Fruit fly (Drosophila melanogaster) whole organism, wandering third instar larva: ENCODE measurements around the gene CG32073.

Experiments
- Abd-B ChIP-seq: fragments of >200 bp; optimal IDR thresholded peaks from 2 replicates; lab custom pipeline; 2017; ENCODE audit warnings: missing biosample characterization, missing genetic modification characterization
- CG32264 ChIP-seq: fragments of 200-800 bp; sonication (Bioruptor generic); optimal IDR thresholded peaks from 2 replicates; lab custom pipeline; 2016; ENCODE audit warnings: missing biosample characterization, missing genetic modification characterization
- CG9705 ChIP-seq: fragments of 200-800 bp; sonication (Bioruptor generic); optimal IDR thresholded peaks from 2 replicates; lab custom pipeline; 2018; ENCODE audit warnings: missing biosample characterization, mild to moderate bottlenecking, missing genetic modification characterization
- CrebA ChIP-seq: fragments of 200-800 bp; sonication (Bioruptor generic); optimal IDR thresholded peaks from 2 replicates; lab custom pipeline; 2016; ENCODE audit warnings: missing biosample characterization, mild to moderate bottlenecking, missing genetic modification characterization, borderline replicate concordance
- Dfd ChIP-seq: fragments of >200 bp; optimal IDR thresholded peaks from 2 replicates; lab custom pipeline; 2017; ENCODE audit warnings: missing biosample characterization, missing genetic modification characterization
- Dif ChIP-seq: fragments of 200-275, 200-300 bp; sonication (Bioruptor generic); optimal IDR thresholded peaks from 2 replicates; lab custom pipeline; 2018; ENCODE audit warnings: missing biosample characterization, missing genetic modification characterization; ENCODE audit not compliant: partially characterized antibody
- GATAd ChIP-seq: sonication (Bioruptor generic); optimal IDR thresholded peaks from 2 replicates; lab custom pipeline; 2016; ENCODE audit warnings: missing biosample characterization, missing genetic modification characterization
- HLH106 ChIP-seq: fragments of 200-800 bp; optimal IDR thresholded peaks from 3 replicates; lab custom pipeline; 2019; ENCODE audit warnings: missing biosample characterization, mild to moderate bottlenecking, missing genetic modification characterization, moderate library complexity
- Hnf4 ChIP-seq: fragments of 200-800 bp; sonication (Bioruptor generic); optimal IDR thresholded peaks from 2 replicates; lab custom pipeline; 2016; ENCODE audit warnings: missing biosample characterization, mild to moderate bottlenecking, missing genetic modification characterization
- Hr78 ChIP-seq: fragments of >200 bp; optimal IDR thresholded peaks from 2 replicates; lab custom pipeline; 2017; ENCODE audit warnings: missing biosample characterization, missing genetic modification characterization
- Hr83 ChIP-seq: fragments of 200-300 bp; sonication (Bioruptor generic); optimal IDR thresholded peaks from 2 replicates; lab custom pipeline; 2016; ENCODE audit warnings: missing biosample characterization, mild to moderate bottlenecking, missing genetic modification characterization, moderate library complexity; ENCODE audit not compliant: poor library complexity, severe bottlenecking
- Jra ChIP-seq: sonication (Bioruptor generic); optimal IDR thresholded peaks from 2 replicates; lab custom pipeline; 2016; ENCODE audit warnings: missing biosample characterization, missing genetic modification characterization
- Mio ChIP-seq: sonication (Bioruptor generic); optimal IDR thresholded peaks from 2 replicates; lab custom pipeline; 2016; ENCODE audit warnings: missing biosample characterization, missing genetic modification characterization
- Myc ChIP-seq: fragments of >200 bp; optimal IDR thresholded peaks from 2 replicates; lab custom pipeline; 2017
- N ChIP-seq: fragments of >200 bp; optimal IDR thresholded peaks from 2 replicates; lab custom pipeline; 2018; ENCODE audit warnings: missing biosample characterization, missing external identifiers, missing genetic modification characterization
- OdsH ChIP-seq: fragments of 200-800 bp; sonication (Bioruptor generic); optimal IDR thresholded peaks from 2 replicates; lab custom pipeline; 2016; ENCODE audit warnings: missing biosample characterization, mild to moderate bottlenecking, missing genetic modification characterization
- Rel ChIP-seq, 2 experiments: fragments of 200-800 bp; sonication (Bioruptor generic) in 1 of 2; optimal IDR thresholded peaks; 2 replicates in 1 of 2; 3 replicates in 1 of 2; lab custom pipeline; 2016 to 2019; ENCODE audit warnings: mild to moderate bottlenecking in 2 of 2, missing biosample characterization in 2 of 2, missing genetic modification characterization in 2 of 2, moderate library complexity in 1 of 2
- Sp1 ChIP-seq: fragments of 200-800 bp; sonication (Bioruptor generic); optimal IDR thresholded peaks from 3 replicates; lab custom pipeline; 2019; ENCODE audit warnings: missing biosample characterization, mild to moderate bottlenecking, missing genetic modification characterization, moderate library complexity
- Vsx2 ChIP-seq: fragments of 200-300, 225-300 bp; sonication (Bioruptor generic); optimal IDR thresholded peaks from 2 replicates; lab custom pipeline; 2018; ENCODE audit warnings: missing biosample characterization, missing genetic modification characterization; ENCODE audit not compliant: partially characterized antibody
- br ChIP-seq: fragments of 200-800 bp; sonication (Bioruptor generic); optimal IDR thresholded peaks from 2 replicates; lab custom pipeline; 2016; ENCODE audit warnings: missing biosample characterization, missing genetic modification characterization
- brk ChIP-seq: fragments of 200-800 bp; sonication (Bioruptor generic); optimal IDR thresholded peaks from 2 replicates; lab custom pipeline; 2016; ENCODE audit warnings: missing biosample characterization, mild to moderate bottlenecking, missing genetic modification characterization
- dl ChIP-seq, 2 experiments: fragments of 175-275, 200-275 bp in 1 of 2; fragments of 200-275 bp in 1 of 2; sonication (Bioruptor generic); optimal IDR thresholded peaks; lab custom pipeline; 2018; ENCODE audit warnings: mild to moderate bottlenecking in 2 of 2, missing biosample characterization in 2 of 2, missing genetic modification characterization in 2 of 2, moderate library complexity in 2 of 2; ENCODE audit not compliant: partially characterized antibody in 2 of 2, insufficient read depth in 1 of 2
- dmrt93B ChIP-seq: fragments of 200-800 bp; sonication (Bioruptor generic); optimal IDR thresholded peaks from 2 replicates; lab custom pipeline; 2018; ENCODE audit warnings: missing biosample characterization, mild to moderate bottlenecking, missing genetic modification characterization
- dsf ChIP-seq: sonication (Bioruptor generic); optimal IDR thresholded peaks from 2 replicates; lab custom pipeline; 2016; ENCODE audit warnings: missing biosample characterization, missing genetic modification characterization, borderline replicate concordance
- ey ChIP-seq: fragments of 200-800 bp; sonication (Bioruptor generic); optimal IDR thresholded peaks from 2 replicates; lab custom pipeline; 2016; ENCODE audit warnings: missing biosample characterization, missing genetic modification characterization
- foxo ChIP-seq, 2 experiments: fragments of 200-800 bp; sonication (Bioruptor generic); optimal IDR thresholded peaks; 2 replicates in 1 of 2; 3 replicates in 1 of 2; lab custom pipeline; 2016 to 2017; ENCODE audit warnings: missing biosample characterization in 2 of 2, missing genetic modification characterization in 2 of 2
- fru ChIP-seq: fragments of 200-800 bp; sonication (Bioruptor generic); optimal IDR thresholded peaks from 3 replicates; lab custom pipeline; 2016; ENCODE audit warnings: missing biosample characterization, mild to moderate bottlenecking, missing genetic modification characterization
- h ChIP-seq: fragments of 200-800 bp; sonication (Bioruptor generic); optimal IDR thresholded peaks from 3 replicates; lab custom pipeline; 2016; ENCODE audit warnings: missing biosample characterization, mild to moderate bottlenecking, missing genetic modification characterization
- jim ChIP-seq: fragments of 175-275, 200-325 bp; sonication (Bioruptor generic); optimal IDR thresholded peaks from 2 replicates; lab custom pipeline; 2016; ENCODE audit warnings: missing biosample characterization, mild to moderate bottlenecking, missing genetic modification characterization
- lola ChIP-seq: fragments of >200 bp; optimal IDR thresholded peaks from 2 replicates; lab custom pipeline; 2017; ENCODE audit warnings: missing biosample characterization, missing genetic modification characterization
- pan ChIP-seq: fragments of >200 bp; optimal IDR thresholded peaks from 2 replicates; lab custom pipeline; 2017
- psq ChIP-seq: fragments of 200-800 bp; sonication (Bioruptor generic); optimal IDR thresholded peaks from 3 replicates; lab custom pipeline; 2017; ENCODE audit warnings: missing biosample characterization, mild to moderate bottlenecking, missing genetic modification characterization, moderate library complexity
- rgr ChIP-seq: fragments of 200-800 bp; sonication (Bioruptor generic); optimal IDR thresholded peaks from 3 replicates; lab custom pipeline; 2016; ENCODE audit warnings: missing biosample characterization, mild to moderate bottlenecking, missing genetic modification characterization
- sage ChIP-seq: fragments of 200-800 bp; sonication (Bioruptor generic); optimal IDR thresholded peaks from 2 replicates; lab custom pipeline; 2016; ENCODE audit warnings: missing biosample characterization, mild to moderate bottlenecking, missing genetic modification characterization
- sv ChIP-seq: fragments of 200-800 bp; sonication (Bioruptor generic); optimal IDR thresholded peaks from 3 replicates; lab custom pipeline; 2016; ENCODE audit warnings: missing biosample characterization, missing genetic modification characterization
- tai ChIP-seq: sonication (Bioruptor generic); optimal IDR thresholded peaks from 2 replicates; lab custom pipeline; 2016; ENCODE audit warnings: missing biosample characterization, missing genetic modification characterization
- usp ChIP-seq: fragments of >200 bp; optimal IDR thresholded peaks from 2 replicates; lab custom pipeline; 2017; ENCODE audit warnings: missing biosample characterization, missing genetic modification characterization
- woc ChIP-seq: sonication (Bioruptor generic); optimal IDR thresholded peaks from 2 replicates; lab custom pipeline; 2016; ENCODE audit warnings: missing biosample characterization, mild to moderate bottlenecking, missing genetic modification characterization

CG32073 gene

DNA sequence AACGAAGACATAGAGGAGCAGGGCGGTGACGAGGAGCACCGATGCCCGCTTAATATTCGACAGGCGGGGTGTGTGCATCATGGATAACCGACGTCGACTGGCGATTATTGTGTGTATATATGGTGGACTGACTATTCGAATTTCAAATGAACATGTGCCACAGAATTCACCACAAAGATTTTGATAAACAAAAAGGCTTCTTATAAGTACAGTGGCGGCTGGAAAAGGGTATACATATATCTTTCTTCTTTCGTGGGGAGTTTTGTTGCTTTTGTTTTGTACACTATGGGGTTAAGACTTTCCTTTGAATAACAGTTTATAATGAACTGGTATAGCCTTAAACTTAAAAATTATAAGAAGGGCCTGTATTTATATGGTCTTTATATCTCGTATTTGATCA, 37.6 kb downstream of the CG32073 start, which contains the start of gene CG6310:
Gene CG6310 (minus strand): TSS at position 101 of the 400 bp plus-strand sequence.
- no peak for TF ChIP-seq woc (GFP tag; lab: Kevin White, UChicago)
- no peak for TF ChIP-seq sage (GFP tag; lab: Kevin White, UChicago)
- no peak for TF ChIP-seq dl (GFP tag; optimal IDR thresholded peaks at IDR 0.05; lab: Kevin White, UChicago; ENCODE audit: insufficient read depth in 1 of 2, partially characterized antibody in 2 of 2)
- TF ChIP-seq ey (GFP tag; lab: Kevin White, UChicago): no peak
- TF ChIP-seq N (GFP tag; lab: Kevin White, UChicago): no peak
- TF ChIP-seq dsf (GFP tag; lab: Kevin White, UChicago): no peak
- no peak for TF ChIP-seq OdsH (GFP tag; lab: Kevin White, UChicago)
- TF ChIP-seq HLH106 (tag; lab: Kevin White, UChicago): no peak

DNA sequence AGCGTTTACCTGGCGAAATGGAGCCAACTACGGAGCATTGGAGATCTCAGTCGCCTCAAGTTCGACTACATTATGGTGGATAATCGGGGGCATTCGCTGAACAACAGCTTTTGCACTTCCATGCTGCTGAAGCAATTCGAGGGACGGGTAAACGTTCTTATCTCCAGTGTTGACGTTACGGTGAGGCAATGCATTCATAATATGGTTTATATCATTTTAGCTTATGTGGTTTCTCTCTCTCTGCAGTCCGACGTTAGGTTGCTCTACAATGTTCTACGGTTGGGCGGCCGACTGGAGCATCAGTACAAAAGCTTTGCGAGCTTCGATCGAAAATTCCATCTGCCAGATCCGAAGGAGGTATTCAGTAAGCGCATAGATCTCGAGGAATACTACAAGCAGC, 41.5 kb downstream of the CG32073 start:
- TF ChIP-seq Rel (GFP tag; optimal IDR thresholded peaks at IDR 0.05; lab: Kevin White, UChicago) (no peak), Rel (tag; optimal IDR thresholded peaks at IDR 0.05; lab: Kevin White, UChicago) (peak; percentile 34), CG9705 (GFP tag; lab: Kevin White, UChicago) (no peak)

DNA sequence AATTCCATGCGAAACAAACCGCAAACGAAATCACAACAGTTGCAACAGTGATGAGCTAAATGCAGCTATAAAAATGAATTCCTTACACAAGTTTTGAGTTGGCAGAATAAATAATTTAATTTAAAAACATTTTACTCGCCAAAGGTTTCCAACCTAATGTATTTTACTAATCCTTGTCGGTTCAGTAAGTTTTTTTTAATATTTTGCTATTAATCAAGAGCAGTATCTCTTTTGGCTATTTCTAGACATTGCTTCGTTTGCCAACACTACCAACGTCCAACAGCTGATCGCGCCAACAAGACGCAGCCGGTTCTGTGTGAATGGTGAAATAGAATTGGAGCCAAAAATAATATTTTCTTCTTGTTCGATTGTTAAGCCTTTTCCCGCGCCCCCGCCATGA, 42.7 kb downstream of the CG32073 start, which contains the start of the genes CG32075, CG45101 and SuUR:
Gene CG32075 (minus strand): TSS at position 253 of the 400 bp plus-strand sequence.
Gene CG45101 (plus strand): TSS at position 303 of the 400 bp plus-strand sequence.
Gene SuUR (plus strand): TSS at position 303 of the 400 bp plus-strand sequence.
- TF ChIP-seq fru (GFP tag; lab: Kevin White, UChicago): peak; percentile 85
- TF ChIP-seq foxo (GFP tag; optimal IDR thresholded peaks at IDR 0.05; lab: Kevin White, UChicago): peak; percentile 43 to 90
- TF ChIP-seq usp (GFP tag; lab: Kevin White, UChicago): no peak
- peak; percentile 92 for TF ChIP-seq h (GFP tag; lab: Kevin White, UChicago)
- TF ChIP-seq dl (GFP tag; optimal IDR thresholded peaks at IDR 0.05; lab: Kevin White, UChicago; ENCODE audit: insufficient read depth in 1 of 2, partially characterized antibody in 2 of 2): no peak
- no peak for TF ChIP-seq jim (GFP tag; lab: Kevin White, UChicago)
- TF ChIP-seq brk (GFP tag; lab: Kevin White, UChicago): no peak
- no peak for TF ChIP-seq lola (GFP tag; lab: Kevin White, UChicago)
- TF ChIP-seq Abd-B: no peak
- peak; percentile 89 for TF ChIP-seq HLH106 (tag; lab: Kevin White, UChicago)
- peak; percentile 88 for TF ChIP-seq Jra (GFP tag; lab: Kevin White, UChicago)
- peak; percentile 93 for TF ChIP-seq Hnf4
- peak; percentile 74 for TF ChIP-seq GATAd (GFP tag; lab: Kevin White, UChicago)
- peak; percentile 78 for TF ChIP-seq Sp1 (GFP tag; lab: Kevin White, UChicago)
- TF ChIP-seq N (GFP tag; lab: Kevin White, UChicago): no peak
- no peak for TF ChIP-seq sage (GFP tag; lab: Kevin White, UChicago)
- no peak for TF ChIP-seq Vsx2 (GFP tag; lab: Kevin White, UChicago)
- TF ChIP-seq sv: peak; percentile 90
- no peak for TF ChIP-seq Mio (GFP tag; lab: Kevin White, UChicago)
- TF ChIP-seq ey (GFP tag; lab: Kevin White, UChicago): peak; percentile 90
- TF ChIP-seq woc (GFP tag; lab: Kevin White, UChicago): peak; percentile 94
- TF ChIP-seq dmrt93B: no peak
- TF ChIP-seq OdsH (GFP tag; lab: Kevin White, UChicago): peak; percentile 87
- TF ChIP-seq Myc (lab: Kevin White, UChicago): peak; percentile 98
- TF ChIP-seq Rel (GFP tag; optimal IDR thresholded peaks at IDR 0.05; lab: Kevin White, UChicago): no peak
- peak; percentile 46 for TF ChIP-seq Rel (tag; optimal IDR thresholded peaks at IDR 0.05; lab: Kevin White, UChicago)
- TF ChIP-seq Hr78 (GFP tag; lab: Kevin White, UChicago): no peak
- TF ChIP-seq tai (GFP tag; lab: Kevin White, UChicago): no peak
- TF ChIP-seq CG32264 (GFP tag; lab: Kevin White, UChicago): peak; percentile 41
- TF ChIP-seq pan (lab: Kevin White, UChicago): no peak
- TF ChIP-seq CG9705 (GFP tag; lab: Kevin White, UChicago): peak; percentile 85
- TF ChIP-seq Dif (GFP tag; lab: Kevin White, UChicago): no peak
- peak; percentile 92 for TF ChIP-seq rgr (GFP tag; lab: Kevin White, UChicago)
- no peak for TF ChIP-seq Dfd (GFP tag; lab: Kevin White, UChicago)
- peak; percentile 87 for TF ChIP-seq dsf (GFP tag; lab: Kevin White, UChicago)
- TF ChIP-seq CrebA: no peak
- TF ChIP-seq psq: peak; percentile 80
- TF ChIP-seq Hr83 (GFP tag; lab: Kevin White, UChicago): peak; percentile 65
- TF ChIP-seq br (GFP tag; lab: Kevin White, UChicago): peak; percentile 85
